Worm (Caenorhabditis elegans): ENCODE measurements around the gene crp-1.

- TF ChIP-seq W03F9.2 (tag; optimal IDR thresholded peaks at IDR 0.05) (no peak), dao-5 (tag; optimal IDR thresholded peaks at IDR 0.05) (no peak)
These were observed 8.5 kb upstream of the crp-1 start for ce11 chrV:10469845-10470244.
